In genomic region chrX:4699775-4700174, dm6 we compare ENCODE assay signal across 2 fruit fly cellular contexts.
TF ChIP-seq lines count a peak whose summit lies in the region.

No protein-coding gene starts in this region.

TF ChIP-seq in whole organism, embryonic, 481 proteins besides CTCF, POLR2A, EP300 and RAD21 (continued from another document and continues in another):
- peak; percentile 41 for TF ChIP-seq gem (tag; optimal IDR thresholded peaks at IDR 0.05; lab: Kevin White, UChicago)
- TF ChIP-seq CG17361 (GFP tag; IDR thresholded peaks at IDR 0.05; lab: Robert Waterston, UW): peak; percentile 50; the same call in 1 of the 3 replicates
- peak; percentile 30 for TF ChIP-seq nmo (GFP tag; optimal IDR thresholded peaks at IDR 0.05; lab: Kevin White, UChicago)
- peak; percentile 17; the same call in 1 of the 2 replicates for TF ChIP-seq sisA (GFP tag; IDR thresholded peaks at IDR 0.05; lab: Robert Waterston, UW)
- TF ChIP-seq esg (GFP tag; conservative IDR thresholded peaks at IDR 0.05; lab: Robert Waterston, UW): 0 out of 2 replicates have a peak, but pooled peaks have one; percentile 33
- no peak for TF ChIP-seq sd (tag; optimal IDR thresholded peaks at IDR 0.05; lab: Kevin White, UChicago)
- TF ChIP-seq CG4404 (GFP tag; IDR thresholded peaks at IDR 0.05; lab: Robert Waterston, UW): 0 out of 2 replicates have a peak, but pooled peaks have one; percentile 13
- TF ChIP-seq slbo (GFP tag; IDR thresholded peaks at IDR 0.05; lab: Robert Waterston, UW): peak; percentile 29
- TF ChIP-seq Sox102F (GFP tag; optimal IDR thresholded peaks at IDR 0.05; lab: Kevin White, UChicago): peak; percentile 20
- TF ChIP-seq Oli (tag; optimal IDR thresholded peaks at IDR 0.05; lab: Kevin White, UChicago): peak; percentile 0
- no peak for TF ChIP-seq odd (GFP tag; optimal IDR thresholded peaks at IDR 0.05; lab: Kevin White, UChicago)
- TF ChIP-seq row (GFP tag; IDR thresholded peaks at IDR 0.05; lab: Robert Waterston, UW): peak; percentile 32; the same call in 2 of the 3 replicates
- TF ChIP-seq CG12659 (GFP tag; optimal IDR thresholded peaks at IDR 0.05; lab: Kevin White, UChicago): peak; percentile 7
- TF ChIP-seq CG18262 (tag; optimal IDR thresholded peaks at IDR 0.05; lab: Kevin White, UChicago): peak; percentile 21
- peak; percentile 36; the same call in 1 of the 2 replicates for TF ChIP-seq CG11696 (GFP tag; IDR thresholded peaks at IDR 0.05; lab: Robert Waterston, UW)
- TF ChIP-seq CG3995 (GFP tag; optimal IDR thresholded peaks at IDR 0.05; lab: Kevin White, UChicago): no peak
- peak; percentile 27 for TF ChIP-seq Hr3 (GFP tag; optimal IDR thresholded peaks at IDR 0.05; lab: Kevin White, UChicago)
- TF ChIP-seq CG11504 (tag; optimal IDR thresholded peaks at IDR 0.05; lab: Kevin White, UChicago): peak; percentile 43
- peak; percentile 20; the same call in 2 of the 3 replicates for TF ChIP-seq tgo (GFP tag; IDR thresholded peaks at IDR 0.05; lab: Robert Waterston, UW)
- no peak for TF ChIP-seq CG6765 (GFP tag; optimal IDR thresholded peaks at IDR 0.05; lab: Kevin White, UChicago)
- no peak for TF ChIP-seq prd (optimal IDR thresholded peaks at IDR 0.05; lab: Kevin White, UChicago)
- TF ChIP-seq prd (GFP tag; IDR thresholded peaks at IDR 0.05; lab: Robert Waterston, UW): peak; percentile 38; the same call in 1 of the 3 replicates
- peak; percentile 27 for TF ChIP-seq phol (tag; optimal IDR thresholded peaks at IDR 0.05; lab: Kevin White, UChicago)
- TF ChIP-seq nom (GFP tag; optimal IDR thresholded peaks at IDR 0.05; lab: Kevin White, UChicago): no peak
- TF ChIP-seq Rfx (GFP tag; IDR thresholded peaks at IDR 0.05; lab: Robert Waterston, UW): peak; percentile 19; the same call in 1 of the 2 replicates
- no peak for TF ChIP-seq CG3407 (GFP tag; optimal IDR thresholded peaks at IDR 0.05; lab: Kevin White, UChicago)
- peak; percentile 14 for TF ChIP-seq CG4820 (GFP tag; optimal IDR thresholded peaks at IDR 0.05; lab: Kevin White, UChicago)
- peak; percentile 60 for TF ChIP-seq dmrt99B (tag; optimal IDR thresholded peaks at IDR 0.05; lab: Kevin White, UChicago)
- TF ChIP-seq Atf6 (GFP tag; IDR thresholded peaks at IDR 0.05; lab: Robert Waterston, UW): peak; percentile 64; the same call in 1 of the 2 replicates
- peak; percentile 32 for TF ChIP-seq CG2120 (GFP tag; optimal IDR thresholded peaks at IDR 0.05; lab: Kevin White, UChicago)
- TF ChIP-seq CG7839 (tag; optimal IDR thresholded peaks at IDR 0.05; lab: Kevin White, UChicago): peak; percentile 53
- TF ChIP-seq lmd (GFP tag; IDR thresholded peaks at IDR 0.05; lab: Robert Waterston, UW): peak; percentile 34; the same call in 1 of the 2 replicates
- peak; percentile 26 for TF ChIP-seq sqz (GFP tag; optimal IDR thresholded peaks at IDR 0.05; lab: Kevin White, UChicago)
- TF ChIP-seq CG11695 (GFP tag; IDR thresholded peaks at IDR 0.05; lab: Robert Waterston, UW): peak; percentile 49; the same call in 2 of the 3 replicates
- peak; percentile 26 for TF ChIP-seq CG7556 (GFP tag; optimal IDR thresholded peaks at IDR 0.05; lab: Kevin White, UChicago)
- TF ChIP-seq sens (GFP tag; lab: Kevin White, UChicago): peak; percentile 65
- TF ChIP-seq Sox100B (GFP tag; optimal IDR thresholded peaks at IDR 0.05; lab: Kevin White, UChicago): peak; percentile 27
- TF ChIP-seq Fer1 (GFP tag; optimal IDR thresholded peaks at IDR 0.05; lab: Kevin White, UChicago): no peak
- peak; percentile 10 for TF ChIP-seq Ssrp (tag; optimal IDR thresholded peaks at IDR 0.05; lab: Kevin White, UChicago)
- peak; percentile 32 for TF ChIP-seq CG9727 (GFP tag; optimal IDR thresholded peaks at IDR 0.05; lab: Kevin White, UChicago)
- TF ChIP-seq CG10147 (GFP tag; optimal IDR thresholded peaks at IDR 0.05; lab: Kevin White, UChicago): no peak
- TF ChIP-seq NC2β (GFP tag; optimal IDR thresholded peaks at IDR 0.05; lab: Kevin White, UChicago): no peak
- peak; percentile 37 for TF ChIP-seq CG30403 (GFP tag; optimal IDR thresholded peaks at IDR 0.05; lab: Kevin White, UChicago)
- TF ChIP-seq CG14014 (GFP tag; IDR thresholded peaks at IDR 0.05; lab: Robert Waterston, UW): peak; percentile 38; the same call in 1 of the 2 replicates
- no peak for TF ChIP-seq CG3726 (GFP tag; IDR thresholded peaks at IDR 0.05; lab: Robert Waterston, UW)
- 0 out of 3 replicates have a peak, but pooled peaks have one; percentile 17 for TF ChIP-seq Dbx (GFP tag; IDR thresholded peaks at IDR 0.05; lab: Robert Waterston, UW)
- peak in 1 of 2 experiments; percentile 24 for TF ChIP-seq Hr51 (GFP tag; optimal IDR thresholded peaks at IDR 0.05; lab: Kevin White, UChicago)
- TF ChIP-seq mam (GFP tag; optimal IDR thresholded peaks at IDR 0.05; lab: Kevin White, UChicago): peak; percentile 1
- TF ChIP-seq CG31441 (GFP tag; IDR thresholded peaks at IDR 0.05; lab: Robert Waterston, UW): peak; percentile 30; the same call in 1 of the 2 replicates
- TF ChIP-seq hbn (GFP tag; IDR thresholded peaks at IDR 0.05; lab: Robert Waterston, UW; ENCODE audit: partially characterized antibody): no peak
- TF ChIP-seq Rx (GFP tag; IDR thresholded peaks at IDR 0.05; lab: Robert Waterston, UW): no peak
- 0 out of 2 replicates have a peak, but pooled peaks have one; percentile 12 for TF ChIP-seq ara (GFP tag; IDR thresholded peaks at IDR 0.05; lab: Robert Waterston, UW)
- TF ChIP-seq eve (GFP tag; optimal IDR thresholded peaks at IDR 0.05; lab: Kevin White, UChicago): peak in 1 of 2 experiments; percentile 39
- no peak for TF ChIP-seq crc (GFP tag; optimal IDR thresholded peaks at IDR 0.05; lab: Kevin White, UChicago)
- TF ChIP-seq hkb (optimal IDR thresholded peaks at IDR 0.05; lab: Kevin White, UChicago): no peak
- TF ChIP-seq hkb (GFP tag; IDR thresholded peaks at IDR 0.05; lab: Robert Waterston, UW): peak; percentile 49
- TF ChIP-seq Xbp1 (GFP tag; optimal IDR thresholded peaks at IDR 0.05; lab: Kevin White, UChicago): peak; percentile 4
- TF ChIP-seq lilli (GFP tag; optimal IDR thresholded peaks at IDR 0.05; lab: Kevin White, UChicago): peak; percentile 33
- TF ChIP-seq D (optimal IDR thresholded peaks at IDR 0.05; lab: Kevin White, UChicago): no peak
- peak; percentile 12 for TF ChIP-seq D (GFP tag; optimal IDR thresholded peaks at IDR 0.05; lab: Kevin White, UChicago)
- peak; percentile 25 for TF ChIP-seq bcd (GFP tag; optimal IDR thresholded peaks at IDR 0.05; lab: Kevin White, UChicago)
- TF ChIP-seq Ptx1 (GFP tag; IDR thresholded peaks at IDR 0.05; lab: Robert Waterston, UW): peak; percentile 38; the same call in 1 of the 2 replicates
- no peak for TF ChIP-seq Hand (GFP tag; optimal IDR thresholded peaks at IDR 0.05; lab: Kevin White, UChicago)

TF ChIP-seq in whole organism, prepupa, 60 proteins besides CTCF, POLR2A, EP300 and RAD21 (continued from another document):
- no peak for TF ChIP-seq fd85E (GFP tag; optimal IDR thresholded peaks at IDR 0.05; lab: Kevin White, UChicago)
- TF ChIP-seq Hr38 (GFP tag; optimal IDR thresholded peaks at IDR 0.05; lab: Kevin White, UChicago): no peak
- no peak for TF ChIP-seq dsx (GFP tag; optimal IDR thresholded peaks at IDR 0.05; lab: Kevin White, UChicago; ENCODE audit: poor library complexity, severe bottlenecking)
- peak; percentile 35; the same call in 2 of the 3 replicates for TF ChIP-seq CG8119 (GFP tag; IDR thresholded peaks at IDR 0.05; lab: Robert Waterston, UW)
- TF ChIP-seq pdm3 (GFP tag; optimal IDR thresholded peaks at IDR 0.05; lab: Kevin White, UChicago): peak; percentile 6
- TF ChIP-seq CG8319 (GFP tag; optimal IDR thresholded peaks at IDR 0.05; lab: Kevin White, UChicago): no peak
- no peak for TF ChIP-seq CG4318 (GFP tag; optimal IDR thresholded peaks at IDR 0.05; lab: Kevin White, UChicago)
- no peak for TF ChIP-seq CG7368 (GFP tag; optimal IDR thresholded peaks at IDR 0.05; lab: Kevin White, UChicago)
- TF ChIP-seq CG31627 (GFP tag; optimal IDR thresholded peaks at IDR 0.05; lab: Kevin White, UChicago): no peak
- peak; percentile 20 for TF ChIP-seq cyc (GFP tag; optimal IDR thresholded peaks at IDR 0.05; lab: Kevin White, UChicago)
- TF ChIP-seq Met (GFP tag; optimal IDR thresholded peaks at IDR 0.05; lab: Kevin White, UChicago): peak; percentile 24
- no peak for TF ChIP-seq ss (GFP tag; optimal IDR thresholded peaks at IDR 0.05; lab: Kevin White, UChicago)
- no peak for TF ChIP-seq Blimp-1 (GFP tag; optimal IDR thresholded peaks at IDR 0.05; lab: Kevin White, UChicago)
- peak; percentile 19 for TF ChIP-seq acj6 (GFP tag; optimal IDR thresholded peaks at IDR 0.05; lab: Kevin White, UChicago)
- no peak for TF ChIP-seq Gug (GFP tag; IDR thresholded peaks at IDR 0.05; lab: Robert Waterston, UW)
- TF ChIP-seq spab (GFP tag; optimal IDR thresholded peaks at IDR 0.05; lab: Kevin White, UChicago): no peak
- TF ChIP-seq Sox15 (GFP tag; optimal IDR thresholded peaks at IDR 0.05; lab: Kevin White, UChicago): no peak
- TF ChIP-seq Sox102F (GFP tag; optimal IDR thresholded peaks at IDR 0.05; lab: Kevin White, UChicago): no peak
- TF ChIP-seq Hr4 (GFP tag; optimal IDR thresholded peaks at IDR 0.05; lab: Kevin White, UChicago): no peak
- TF ChIP-seq CG11902 (GFP tag; optimal IDR thresholded peaks at IDR 0.05; lab: Kevin White, UChicago): no peak
- no peak; the same call in 2 of the 3 replicates for TF ChIP-seq eg (GFP tag; IDR thresholded peaks at IDR 0.05; lab: Robert Waterston, UW)
- TF ChIP-seq Eip78C (GFP tag; lab: Kevin White, UChicago): peak; percentile 65
- no peak for TF ChIP-seq CG11294 (GFP tag; IDR thresholded peaks at IDR 0.05; lab: Robert Waterston, UW)
- TF ChIP-seq Hr39 (GFP tag; optimal IDR thresholded peaks at IDR 0.05; lab: Kevin White, UChicago): peak; percentile 17
- peak; percentile 18 for TF ChIP-seq CG6792 (GFP tag; optimal IDR thresholded peaks at IDR 0.05; lab: Kevin White, UChicago)
- no peak for TF ChIP-seq net (GFP tag; optimal IDR thresholded peaks at IDR 0.05; lab: Kevin White, UChicago)
- TF ChIP-seq Smox (GFP tag; optimal IDR thresholded peaks at IDR 0.05; lab: Kevin White, UChicago): peak; percentile 30
- TF ChIP-seq OdsH (GFP tag; optimal IDR thresholded peaks at IDR 0.05; lab: Kevin White, UChicago): peak; percentile 3
- no peak for TF ChIP-seq Ets96B (tag; optimal IDR thresholded peaks at IDR 0.05; lab: Kevin White, UChicago)
- peak; percentile 19 for TF ChIP-seq CG3919 (GFP tag; optimal IDR thresholded peaks at IDR 0.05; lab: Kevin White, UChicago)
- TF ChIP-seq CG32006 (GFP tag; optimal IDR thresholded peaks at IDR 0.05; lab: Kevin White, UChicago): peak; percentile 23
- peak; percentile 24; the same call in 1 of the 2 replicates for TF ChIP-seq CG15336 (GFP tag; IDR thresholded peaks at IDR 0.05; lab: Robert Waterston, UW)
- no peak for TF ChIP-seq CG1621 (tag; optimal IDR thresholded peaks at IDR 0.05; lab: Kevin White, UChicago)
- TF ChIP-seq dac (GFP tag; optimal IDR thresholded peaks at IDR 0.05; lab: Kevin White, UChicago): no peak
- no peak for TF ChIP-seq CG11762 (GFP tag; optimal IDR thresholded peaks at IDR 0.05; lab: Kevin White, UChicago; ENCODE audit: insufficient read depth)
